Fruit fly (Drosophila melanogaster) whole organism, prepupa: ENCODE results near the gene CG5254.

Experiments used
- Blimp-1 ChIP-seq: fragments of 200-800 bp; sonication (Bioruptor generic); optimal IDR thresholded peaks from 3 replicates; lab custom pipeline; 2017; ENCODE audit warnings: missing biosample characterization, missing genetic modification characterization, mild to moderate bottlenecking, moderate library complexity, missing genetic modification reagents
- CG10631 ChIP-seq: fragments of 200-800 bp; sonication (Bioruptor generic); optimal IDR thresholded peaks from 2 replicates; lab custom pipeline; 2016; ENCODE audit warnings: missing biosample characterization, missing genetic modification characterization
- CG11294 ChIP-seq: fragments of 200-800 bp; sonication (Bioruptor generic); IDR thresholded peaks from 2 replicates; pipeline ENCODE4 v1.3.6; 2022; ENCODE audit warnings: missing biosample characterization, missing genetic modification characterization
- CG11762 ChIP-seq: fragments of 200-800 bp; sonication (Bioruptor generic); optimal IDR thresholded peaks from 3 replicates; lab custom pipeline; 2016; ENCODE audit warnings: missing biosample characterization, missing genetic modification characterization; ENCODE audit not compliant: insufficient read depth
- CG11902 ChIP-seq: fragments of 200-800 bp; sonication (Bioruptor generic); optimal IDR thresholded peaks from 3 replicates; lab custom pipeline; 2016; ENCODE audit warnings: missing biosample characterization, missing genetic modification characterization
- CG15336 ChIP-seq: fragments of 200-800 bp; sonication (Bioruptor generic); IDR thresholded peaks from 2 replicates; pipeline ENCODE4 v1.3.6; 2022; ENCODE audit warnings: missing biosample characterization, missing genetic modification characterization
- CG16779 ChIP-seq: fragments of 200-800 bp; sonication (Bioruptor generic); optimal IDR thresholded peaks from 3 replicates; lab custom pipeline; 2017; ENCODE audit warnings: missing biosample characterization, mild to moderate bottlenecking, missing genetic modification characterization
- CG3032 ChIP-seq: fragments of 200-800 bp; optimal IDR thresholded peaks from 2 replicates; lab custom pipeline; 2019; ENCODE audit warnings: missing biosample characterization, mild to moderate bottlenecking, missing genetic modification characterization, moderate library complexity
- CG31627 ChIP-seq: fragments of 200-800 bp; sonication (Bioruptor generic); optimal IDR thresholded peaks from 3 replicates; lab custom pipeline; 2016; ENCODE audit warnings: missing biosample characterization, missing genetic modification characterization
- CG34406 ChIP-seq: fragments of 200-800 bp; sonication (Bioruptor generic); optimal IDR thresholded peaks from 3 replicates; lab custom pipeline; 2016; ENCODE audit warnings: missing biosample characterization, missing genetic modification characterization
- CG3919 ChIP-seq: fragments of 200-800 bp; sonication (Bioruptor generic); optimal IDR thresholded peaks from 3 replicates; lab custom pipeline; 2016; ENCODE audit warnings: missing biosample characterization, missing genetic modification characterization
- CG4318 ChIP-seq: fragments of 200-800 bp; sonication (Bioruptor generic); optimal IDR thresholded peaks from 3 replicates; lab custom pipeline; 2017; ENCODE audit warnings: missing biosample characterization, mild to moderate bottlenecking, missing genetic modification characterization
- CG6163 ChIP-seq: fragments of 200-800 bp; sonication (Bioruptor generic); IDR thresholded peaks from 3 replicates; pipeline ENCODE4 v1.3.6; 2022; ENCODE audit warnings: missing biosample characterization, missing genetic modification characterization
- CG6792 ChIP-seq: fragments of 200-800 bp; sonication (Bioruptor generic); optimal IDR thresholded peaks from 3 replicates; lab custom pipeline; 2016; ENCODE audit warnings: missing biosample characterization, missing genetic modification characterization
- CG6808 ChIP-seq: fragments of 200-800 bp; sonication (Bioruptor generic); optimal IDR thresholded peaks from 3 replicates; lab custom pipeline; 2017; ENCODE audit warnings: missing biosample characterization, missing genetic modification characterization, mild to moderate bottlenecking, moderate library complexity, missing genetic modification reagents
- CG6854 ChIP-seq: fragments of 200-800 bp; sonication (Bioruptor generic); optimal IDR thresholded peaks from 2 replicates; lab custom pipeline; 2017; ENCODE audit warnings: missing biosample characterization, mild to moderate bottlenecking, missing genetic modification characterization
- CG7368 ChIP-seq: fragments of 200-800 bp; sonication (Bioruptor generic); optimal IDR thresholded peaks from 3 replicates; lab custom pipeline; 2016; ENCODE audit warnings: missing biosample characterization, missing genetic modification characterization
- CG8119 ChIP-seq: fragments of 200-800 bp; sonication (Bioruptor generic); IDR thresholded peaks from 3 replicates; pipeline ENCODE4 v1.3.6; 2022; ENCODE audit warnings: missing biosample characterization, missing genetic modification characterization
- CG8632 ChIP-seq: fragments of 200-800 bp; sonication (Bioruptor generic); optimal IDR thresholded peaks from 3 replicates; lab custom pipeline; 2016; ENCODE audit warnings: missing biosample characterization, missing genetic modification characterization
- CG9139 ChIP-seq: fragments of 200-800 bp; sonication (Bioruptor generic); optimal IDR thresholded peaks from 3 replicates; lab custom pipeline; 2017; ENCODE audit warnings: missing biosample characterization, mild to moderate bottlenecking, missing genetic modification characterization
- Eip78C ChIP-seq: fragments of 200-800 bp; sonication (Bioruptor generic); peaks from one replicate; lab custom pipeline; 2016; ENCODE audit warnings: missing biosample characterization, missing genetic modification characterization
- Eip93F ChIP-seq: fragments of 200-800 bp; sonication (Bioruptor generic); optimal IDR thresholded peaks from 2 replicates; lab custom pipeline; 2016; ENCODE audit warnings: missing biosample characterization, mild to moderate bottlenecking, missing genetic modification characterization
- Ets21C ChIP-seq: fragments of 200-800 bp; sonication (Bioruptor generic); optimal IDR thresholded peaks from 3 replicates; lab custom pipeline; 2016; ENCODE audit warnings: missing biosample characterization, missing genetic modification characterization
- Ets96B ChIP-seq: fragments of 200-800 bp; optimal IDR thresholded peaks from 2 replicates; lab custom pipeline; 2019; ENCODE audit warnings: missing biosample characterization, mild to moderate bottlenecking, missing genetic modification characterization, moderate library complexity
- Gug ChIP-seq: fragments of 200-800 bp; sonication (Bioruptor generic); IDR thresholded peaks from 2 replicates; pipeline ENCODE4 v1.3.6; 2022; ENCODE audit warnings: missing biosample characterization, missing genetic modification characterization
- Hr38 ChIP-seq: sonication (Bioruptor generic); optimal IDR thresholded peaks from 2 replicates; lab custom pipeline; 2016; ENCODE audit warnings: missing biosample characterization, missing genetic modification characterization
- Hr39 ChIP-seq: fragments of 200-800 bp; sonication (Bioruptor generic); optimal IDR thresholded peaks from 2 replicates; lab custom pipeline; 2016; ENCODE audit warnings: missing biosample characterization, missing genetic modification characterization
- Hr4 ChIP-seq: fragments of 200-800 bp; sonication (Bioruptor generic); optimal IDR thresholded peaks from 3 replicates; lab custom pipeline; 2016; ENCODE audit warnings: missing biosample characterization, missing genetic modification characterization
- Met ChIP-seq: fragments of 200-800 bp; sonication (Bioruptor generic); optimal IDR thresholded peaks from 3 replicates; lab custom pipeline; 2016; ENCODE audit warnings: missing biosample characterization, missing genetic modification characterization
- Sox102F ChIP-seq: fragments of 200-800 bp; sonication (Bioruptor generic); optimal IDR thresholded peaks from 2 replicates; lab custom pipeline; 2016; ENCODE audit warnings: missing biosample characterization, mild to moderate bottlenecking, missing genetic modification characterization
- Sox14 ChIP-seq: fragments of 200-800 bp; sonication (Bioruptor generic); optimal IDR thresholded peaks from 3 replicates; lab custom pipeline; 2016; ENCODE audit warnings: missing biosample characterization, missing genetic modification characterization
- Sox15 ChIP-seq: fragments of 200-800 bp; sonication (Bioruptor generic); optimal IDR thresholded peaks from 3 replicates; lab custom pipeline; 2016; ENCODE audit warnings: missing biosample characterization, missing genetic modification characterization
- achi ChIP-seq: fragments of 200-800 bp; sonication (Bioruptor generic); optimal IDR thresholded peaks from 3 replicates; lab custom pipeline; 2016; ENCODE audit warnings: missing biosample characterization, missing genetic modification characterization
- acj6 ChIP-seq: fragments of 200-800 bp; sonication (Bioruptor generic); optimal IDR thresholded peaks from 3 replicates; lab custom pipeline; 2016; ENCODE audit warnings: missing biosample characterization, missing genetic modification characterization
- dac ChIP-seq: fragments of 200-800 bp; sonication (Bioruptor generic); optimal IDR thresholded peaks from 2 replicates; lab custom pipeline; 2017; ENCODE audit warnings: missing biosample characterization, mild to moderate bottlenecking, missing genetic modification characterization
- dsx ChIP-seq: fragments of 200-800 bp; optimal IDR thresholded peaks from 3 replicates; lab custom pipeline; 2019; ENCODE audit warnings: missing biosample characterization, mild to moderate bottlenecking, missing genetic modification characterization, moderate library complexity; ENCODE audit not compliant: poor library complexity, severe bottlenecking
- esn ChIP-seq: fragments of 200-800 bp; sonication (Bioruptor generic); optimal IDR thresholded peaks from 2 replicates; lab custom pipeline; 2016; ENCODE audit warnings: missing biosample characterization, mild to moderate bottlenecking, missing genetic modification characterization, moderate library complexity
- fd85E ChIP-seq: fragments of 200-800 bp; sonication (Bioruptor generic); optimal IDR thresholded peaks from 3 replicates; lab custom pipeline; 2016; ENCODE audit warnings: missing biosample characterization, missing genetic modification characterization
- fkh ChIP-seq: fragments of 200-800 bp; sonication (Bioruptor generic); optimal IDR thresholded peaks from 3 replicates; lab custom pipeline; 2017; ENCODE audit warnings: missing biosample characterization, mild to moderate bottlenecking, missing genetic modification characterization, moderate library complexity
- lz ChIP-seq: fragments of 200-800 bp; sonication (Bioruptor generic); optimal IDR thresholded peaks from 3 replicates; lab custom pipeline; 2016; ENCODE audit warnings: missing biosample characterization, missing genetic modification characterization
- net ChIP-seq: fragments of 200-800 bp; sonication (Bioruptor generic); optimal IDR thresholded peaks from 3 replicates; lab custom pipeline; 2016; ENCODE audit warnings: missing biosample characterization, missing genetic modification characterization
- salr ChIP-seq, 2 experiments: fragments of 200-800 bp; sonication (Bioruptor generic); optimal IDR thresholded peaks; 3 replicates each; lab custom pipeline; 2016 to 2018; ENCODE audit warnings: missing biosample characterization in 2 of 2, missing genetic modification characterization in 2 of 2, mild to moderate bottlenecking in 1 of 2
- spab ChIP-seq: fragments of 200-800 bp; sonication (Bioruptor generic); optimal IDR thresholded peaks from 2 replicates; lab custom pipeline; 2017; ENCODE audit warnings: missing biosample characterization, mild to moderate bottlenecking, missing genetic modification characterization, missing genetic modification reagents
- ss ChIP-seq, 2 experiments: fragments of 200-800 bp; sonication (Bioruptor generic); optimal IDR thresholded peaks; 2 replicates in 1 of 2; 3 replicates in 1 of 2; lab custom pipeline; 2017 to 2018; ENCODE audit warnings: mild to moderate bottlenecking in 2 of 2, missing biosample characterization in 2 of 2, missing genetic modification characterization in 2 of 2, moderate library complexity in 1 of 2
- vri ChIP-seq: fragments of 200-800 bp; sonication (Bioruptor generic); optimal IDR thresholded peaks from 3 replicates; lab custom pipeline; 2016; ENCODE audit warnings: missing biosample characterization, mild to moderate bottlenecking, missing genetic modification characterization

CG5254 gene

dm6 chrX:772305-772986, 22.3 kb downstream of the CG5254 start:
- no peak for TF ChIP-seq CG31627 (GFP tag; lab: Kevin White, UChicago)
- peak; percentile 52 for TF ChIP-seq fkh (GFP tag; lab: Kevin White, UChicago)
- no peak for TF ChIP-seq spab
- no peak for TF ChIP-seq fd85E (GFP tag; lab: Kevin White, UChicago)

dm6 chrX:774160-774700, 24.1 kb downstream of the CG5254 start:
- TF ChIP-seq esn (GFP tag; lab: Kevin White, UChicago) (no peak), fkh (GFP tag; lab: Kevin White, UChicago) (peak; percentile 88)

- TF ChIP-seq CG11294 (peak; percentile 30; the same call in 1 of the 2 replicates), CG9139 (GFP tag; lab: Kevin White, UChicago) (peak; percentile 65), Ets21C (GFP tag; lab: Kevin White, UChicago) (peak; percentile 44), CG10631 (GFP tag; lab: Kevin White, UChicago) (peak; percentile 81), CG6854 (GFP tag; lab: Kevin White, UChicago) (peak; percentile 26), ss (GFP tag; optimal IDR thresholded peaks at IDR 0.05; lab: Kevin White, UChicago) (peak; percentile 76 to 77), CG34406 (GFP tag; lab: Kevin White, UChicago) (peak; percentile 75), net (GFP tag; lab: Kevin White, UChicago) (peak; percentile 58), CG6792 (GFP tag; lab: Kevin White, UChicago) (peak; percentile 79), Ets96B (tag; lab: Kevin White, UChicago) (peak; percentile 78), salr (GFP tag; optimal IDR thresholded peaks at IDR 0.05; lab: Kevin White, UChicago) (peak; percentile 40 to 45), CG16779 (tag; lab: Kevin White, UChicago) (peak; percentile 14), Eip93F (peak; percentile 50), Hr4 (GFP tag; lab: Kevin White, UChicago) (no peak), Sox15 (GFP tag; lab: Kevin White, UChicago) (peak; percentile 25), Met (GFP tag; lab: Kevin White, UChicago) (peak; percentile 81), CG7368 (GFP tag; lab: Kevin White, UChicago) (peak; percentile 46), Gug (GFP tag; lab: Robert Waterston, UW) (peak; percentile 47), fkh (GFP tag; lab: Kevin White, UChicago) (no peak), Blimp-1 (GFP tag; lab: Kevin White, UChicago) (peak; percentile 50), Hr39 (GFP tag; lab: Kevin White, UChicago) (peak; percentile 62), CG11902 (peak; percentile 44), CG6808 (peak; percentile 76), CG31627 (GFP tag; lab: Kevin White, UChicago) (peak; percentile 65), Sox14 (peak; percentile 79), achi (GFP tag; lab: Kevin White, UChicago) (peak; percentile 72), Eip78C (GFP tag; lab: Kevin White, UChicago) (peak; percentile 94), CG8632 (GFP tag; lab: Kevin White, UChicago) (peak; percentile 67), spab (peak; percentile 70), acj6 (GFP tag; lab: Kevin White, UChicago) (peak; percentile 66), CG4318 (GFP tag; lab: Kevin White, UChicago) (no peak), Sox102F (GFP tag; lab: Kevin White, UChicago) (peak; percentile 81), Hr38 (GFP tag; lab: Kevin White, UChicago) (no peak), dsx (GFP tag; lab: Kevin White, UChicago) (peak; percentile 81), dac (no peak), CG11762 (GFP tag; lab: Kevin White, UChicago) (no peak), vri (GFP tag; lab: Kevin White, UChicago) (peak; percentile 72), CG3919 (peak; percentile 76), CG15336 (GFP tag; lab: Robert Waterston, UW) (peak; percentile 71; the same call in 1 of the 2 replicates), CG8119 (peak; percentile 73), lz (GFP tag; lab: Kevin White, UChicago) (peak; percentile 79), CG3032 (tag; lab: Kevin White, UChicago) (peak; percentile 76), CG6163 (GFP tag; lab: Robert Waterston, UW) (peak; percentile 82)
Observed at dm6 chrX:775184-775583, 25.0 kb downstream of the CG5254 start.
